Worm (Caenorhabditis elegans): Measurements from ENCODE around the gene nhr-196.

ce11 chrV:15711898-15712297, 26.4 kb downstream of the nhr-196 start, which contains the start of gene str-101:
- TF ChIP-seq egl-18 (GFP tag; IDR thresholded peaks at IDR 0.05) (no peak), snpc-3.4 (tag; optimal IDR thresholded peaks at IDR 0.05) (no peak), bed-1 (GFP tag; IDR thresholded peaks at IDR 0.05) (no peak), unc-130 (GFP tag; optimal IDR thresholded peaks at IDR 0.05) (no peak), B0336.3 (GFP tag; IDR thresholded peaks at IDR 0.05) (no peak), nfya-1 (tag; optimal IDR thresholded peaks at IDR 0.05; ENCODE audit: borderline replicate concordance, insufficient read depth) (no peak)
